Fruit fly (Drosophila melanogaster): ENCODE data around the gene CG6462.

The CG6462 gene

dm6 chr3L:6012950-6013349 lies 24.0 kb upstream of the CG6462 start:
- TF ChIP-seq EcR (GFP tag; optimal IDR thresholded peaks at IDR 0.05) (no peak), usp (GFP tag; optimal IDR thresholded peaks at IDR 0.05) (no peak), Dll (optimal IDR thresholded peaks at IDR 0.05) (no peak), psq (optimal IDR thresholded peaks at IDR 0.05) (no peak), CG8478 (optimal IDR thresholded peaks at IDR 0.05) (no peak), pan (optimal IDR thresholded peaks at IDR 0.05) (no peak)

dm6 chr3L:6022142-6022541 lies 14.8 kb upstream of the CG6462 start:
- TF ChIP-seq usp (GFP tag; optimal IDR thresholded peaks at IDR 0.05) (no peak), psq (optimal IDR thresholded peaks at IDR 0.05) (no peak), Dll (optimal IDR thresholded peaks at IDR 0.05) (no peak), pan (optimal IDR thresholded peaks at IDR 0.05) (no peak), EcR (GFP tag; optimal IDR thresholded peaks at IDR 0.05) (no peak), CG8478 (optimal IDR thresholded peaks at IDR 0.05) (no peak)

dm6 chr3L:6033008-6033407 lies 3.9 kb upstream of the CG6462 start:
- no peak for TF ChIP-seq psq (optimal IDR thresholded peaks at IDR 0.05)
- TF ChIP-seq pan (optimal IDR thresholded peaks at IDR 0.05): no peak
- no peak for TF ChIP-seq CG8478 (optimal IDR thresholded peaks at IDR 0.05)
- no peak for TF ChIP-seq usp (GFP tag; optimal IDR thresholded peaks at IDR 0.05)
- TF ChIP-seq EcR (GFP tag; optimal IDR thresholded peaks at IDR 0.05): no peak
- TF ChIP-seq Dll (optimal IDR thresholded peaks at IDR 0.05): no peak

dm6 chr3L:6034511-6034910 lies 2.4 kb upstream of the CG6462 start, which contains the start of gene CG10477:
CG10477 (minus strand) TSS chr3L:6034611.
- TF ChIP-seq pan (optimal IDR thresholded peaks at IDR 0.05) (no peak), EcR (GFP tag; optimal IDR thresholded peaks at IDR 0.05) (no peak), usp (GFP tag; optimal IDR thresholded peaks at IDR 0.05) (no peak), Dll (optimal IDR thresholded peaks at IDR 0.05) (no peak), CG8478 (optimal IDR thresholded peaks at IDR 0.05) (no peak), psq (optimal IDR thresholded peaks at IDR 0.05) (no peak)

- TF ChIP-seq pan (optimal IDR thresholded peaks at IDR 0.05) (no peak), usp (GFP tag; optimal IDR thresholded peaks at IDR 0.05) (no peak), CG8478 (optimal IDR thresholded peaks at IDR 0.05) (no peak), EcR (GFP tag; optimal IDR thresholded peaks at IDR 0.05) (no peak), Dll (optimal IDR thresholded peaks at IDR 0.05) (no peak), psq (optimal IDR thresholded peaks at IDR 0.05) (no peak)
Observed at dm6 chr3L:6034916-6035315, 2.0 kb upstream of the CG6462 start, which contains the start of gene yip7. yip7 (plus strand) TSS chr3L:6035216.

- no peak for TF ChIP-seq usp (GFP tag; optimal IDR thresholded peaks at IDR 0.05)
- no peak for TF ChIP-seq CG8478 (optimal IDR thresholded peaks at IDR 0.05)
- TF ChIP-seq EcR (GFP tag; optimal IDR thresholded peaks at IDR 0.05): no peak
- TF ChIP-seq Dll (optimal IDR thresholded peaks at IDR 0.05): no peak
- TF ChIP-seq psq (optimal IDR thresholded peaks at IDR 0.05): no peak
- TF ChIP-seq pan (optimal IDR thresholded peaks at IDR 0.05): no peak
Observed at dm6 chr3L:6036141-6036540, 770 bp upstream of the CG6462 start.

- TF ChIP-seq EcR (GFP tag; optimal IDR thresholded peaks at IDR 0.05) (no peak), psq (optimal IDR thresholded peaks at IDR 0.05) (no peak), usp (GFP tag; optimal IDR thresholded peaks at IDR 0.05) (no peak), Dll (optimal IDR thresholded peaks at IDR 0.05) (no peak), pan (optimal IDR thresholded peaks at IDR 0.05) (no peak), CG8478 (optimal IDR thresholded peaks at IDR 0.05) (no peak)
Observed at dm6 chr3L:6038720-6039205, 1.9 kb downstream of the CG6462 start, which contains the start of gene Jon65Aiv. Jon65Aiv (plus strand) TSS chr3L:6039155.

dm6 chr3L:6050230-6050807 lies 13.4 kb downstream of the CG6462 start, which contains the start of gene Jon65Aiii:
Jon65Aiii (plus strand) TSS chr3L:6050757.
- TF ChIP-seq pan (optimal IDR thresholded peaks at IDR 0.05) (no peak), EcR (GFP tag; optimal IDR thresholded peaks at IDR 0.05) (no peak), psq (optimal IDR thresholded peaks at IDR 0.05) (no peak), CG8478 (optimal IDR thresholded peaks at IDR 0.05) (no peak), usp (GFP tag; optimal IDR thresholded peaks at IDR 0.05) (no peak), Dll (optimal IDR thresholded peaks at IDR 0.05) (no peak)

- TF ChIP-seq usp (GFP tag; optimal IDR thresholded peaks at IDR 0.05): no peak
- no peak for TF ChIP-seq EcR (GFP tag; optimal IDR thresholded peaks at IDR 0.05)
- no peak for TF ChIP-seq Dll (optimal IDR thresholded peaks at IDR 0.05)
- no peak for TF ChIP-seq CG8478 (optimal IDR thresholded peaks at IDR 0.05)
- TF ChIP-seq psq (optimal IDR thresholded peaks at IDR 0.05): no peak
- no peak for TF ChIP-seq pan (optimal IDR thresholded peaks at IDR 0.05)
Observed at dm6 chr3L:6052021-6052420, 15.1 kb downstream of the CG6462 start, which contains the start of gene Jon65Aii. Jon65Aii (plus strand) TSS chr3L:6052321.

dm6 chr3L:6054343-6054742 lies 17.4 kb downstream of the CG6462 start, which contains the start of gene Jon65Ai:
Jon65Ai (minus strand) TSS chr3L:6054443.
- TF ChIP-seq EcR (GFP tag; optimal IDR thresholded peaks at IDR 0.05): no peak
- TF ChIP-seq psq (optimal IDR thresholded peaks at IDR 0.05): no peak
- TF ChIP-seq usp (GFP tag; optimal IDR thresholded peaks at IDR 0.05): no peak
- no peak for TF ChIP-seq pan (optimal IDR thresholded peaks at IDR 0.05)
- TF ChIP-seq Dll (optimal IDR thresholded peaks at IDR 0.05): no peak
- TF ChIP-seq CG8478 (optimal IDR thresholded peaks at IDR 0.05): no peak

dm6 chr3L:6054803-6055202 lies 17.9 kb downstream of the CG6462 start, which contains the start of gene tant:
tant (plus strand) TSS chr3L:6055136.
- TF ChIP-seq CG8478 (optimal IDR thresholded peaks at IDR 0.05): no peak
- no peak for TF ChIP-seq usp (GFP tag; optimal IDR thresholded peaks at IDR 0.05)
- no peak for TF ChIP-seq pan (optimal IDR thresholded peaks at IDR 0.05)
- TF ChIP-seq Dll (optimal IDR thresholded peaks at IDR 0.05): no peak
- TF ChIP-seq EcR (GFP tag; optimal IDR thresholded peaks at IDR 0.05): no peak
- no peak for TF ChIP-seq psq (optimal IDR thresholded peaks at IDR 0.05)

dm6 chr3L:6059062-6059708 lies 22.3 kb downstream of the CG6462 start, which contains the start of gene CG6592:
CG6592 (plus strand) TSS chr3L:6059658.
- TF ChIP-seq CG8478 (optimal IDR thresholded peaks at IDR 0.05) (no peak), pan (optimal IDR thresholded peaks at IDR 0.05) (no peak), Dll (optimal IDR thresholded peaks at IDR 0.05) (no peak), psq (optimal IDR thresholded peaks at IDR 0.05) (no peak), usp (GFP tag; optimal IDR thresholded peaks at IDR 0.05) (no peak), EcR (GFP tag; optimal IDR thresholded peaks at IDR 0.05) (no peak)

All from whole organism.